Worm (Caenorhabditis elegans): ENCODE results near the gene laat-1.
A peak's percentile ranks its signal among the peaks of the same experiment; 100 is the strongest.

Gene laat-1

DNA sequence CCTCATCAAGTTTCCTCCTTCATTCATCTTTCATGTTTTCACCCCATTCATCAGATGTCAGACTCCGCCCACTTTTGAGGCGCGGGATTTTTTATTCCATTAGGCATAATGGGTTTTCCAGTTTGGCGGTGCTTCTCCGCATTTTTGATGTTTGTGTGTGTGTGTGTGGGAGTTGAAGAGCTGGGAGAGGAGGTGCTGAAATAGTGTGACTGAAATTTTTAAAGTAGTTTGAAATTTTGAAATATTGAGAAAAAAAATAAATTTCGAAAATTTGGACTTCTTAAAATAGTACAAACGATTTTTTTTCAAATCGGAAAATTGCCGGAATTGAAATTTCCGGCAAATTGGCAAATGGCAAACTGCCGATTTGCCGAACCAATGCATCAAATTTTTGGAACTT is 25.9 kb upstream of the laat-1 start, which contains the start of gene scc-2:
Gene scc-2 (minus strand): TSS at position 101 of the 400 bp plus-strand sequence.
- TF ChIP-seq swsn-7 (tag; optimal IDR thresholded peaks at IDR 0.05) (no peak), alr-1 (tag; optimal IDR thresholded peaks at IDR 0.05; ENCODE audit: borderline replicate concordance) (no peak), elt-2 (tag; optimal IDR thresholded peaks at IDR 0.05) (no peak), ces-1 (GFP tag; optimal IDR thresholded peaks at IDR 0.05) (no peak), rnt-1 (tag; optimal IDR thresholded peaks at IDR 0.05) (no peak), C04F5.9 (tag; optimal IDR thresholded peaks at IDR 0.05) (no peak), fkh-10 (GFP tag; optimal IDR thresholded peaks at IDR 0.05) (no peak), lin-14 (GFP tag; optimal IDR thresholded peaks at IDR 0.05) (no peak), lin-39 (tag; optimal IDR thresholded peaks at IDR 0.05) (no peak)

DNA sequence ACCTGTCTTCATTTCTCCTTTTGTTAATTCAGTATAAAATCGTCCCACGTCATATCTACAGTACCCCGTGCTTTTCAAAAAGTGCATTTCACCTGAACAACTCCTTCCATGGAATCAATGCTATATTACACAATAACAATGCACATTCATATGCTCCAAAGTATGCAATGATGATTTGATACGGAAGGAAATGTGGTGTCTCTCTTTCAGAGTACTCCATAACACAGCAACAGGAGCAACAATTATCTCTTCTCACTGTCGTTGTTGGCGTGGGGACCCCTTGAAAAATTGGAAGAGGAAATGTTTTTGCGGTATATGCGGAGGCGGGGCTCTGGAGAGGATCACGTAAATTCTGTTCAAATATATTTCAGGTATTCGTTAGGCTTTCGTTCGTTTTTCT is 19.9 kb upstream of the laat-1 start, which contains the start of gene cat-2:
Gene cat-2 (plus strand): TSS at position 301 of the 400 bp plus-strand sequence.
- TF ChIP-seq grh-1 (GFP tag; IDR thresholded peaks at IDR 0.05) = no peak
- TF ChIP-seq fkh-4 (tag; optimal IDR thresholded peaks at IDR 0.05; ENCODE audit: borderline replicate concordance) = no peak
- no peak for TF ChIP-seq elt-3 (tag; optimal IDR thresholded peaks at IDR 0.05)
- TF ChIP-seq nhr-11 (tag; optimal IDR thresholded peaks at IDR 0.05) = no peak
- TF ChIP-seq egl-27 (tag; optimal IDR thresholded peaks at IDR 0.05) = no peak
- TF ChIP-seq irx-1 (tag; optimal IDR thresholded peaks at IDR 0.05) = no peak

DNA sequence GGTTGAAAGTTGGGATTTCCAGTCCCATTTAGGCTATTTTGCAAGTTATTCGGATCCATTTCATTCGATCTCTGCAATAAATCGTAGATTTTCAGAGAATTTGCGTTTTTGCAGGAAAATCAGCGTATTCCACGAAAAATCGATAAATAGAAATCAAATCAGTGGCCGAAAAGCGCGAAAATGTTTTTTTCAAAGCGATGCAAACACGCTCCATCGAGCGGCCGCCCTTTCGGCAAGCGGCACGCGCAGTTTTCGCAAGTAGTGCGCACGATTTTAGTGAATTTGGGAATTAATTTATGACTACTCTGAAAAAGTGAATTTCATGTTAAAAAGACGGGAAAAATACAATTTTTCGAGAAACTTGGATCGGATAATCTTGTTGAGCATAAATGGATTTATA is 17.5 kb upstream of the laat-1 start:
- TF ChIP-seq skn-1 (tag; optimal IDR thresholded peaks at IDR 0.05) (peak; percentile 93), ceh-63 (GFP tag; optimal IDR thresholded peaks at IDR 0.05) (peak; percentile 11), aly-2 (tag; optimal IDR thresholded peaks at IDR 0.05) (peak; percentile 69), pag-3 (tag; optimal IDR thresholded peaks at IDR 0.05; ENCODE audit: borderline replicate concordance, insufficient read depth) (no peak), ceh-90 (tag; optimal IDR thresholded peaks at IDR 0.05) (peak; percentile 74), elt-3 (tag; optimal IDR thresholded peaks at IDR 0.05) (peak in 5 of 6 experiments; percentile 39 to 94 (median 62)), ceh-82 (tag; optimal IDR thresholded peaks at IDR 0.05) (peak; percentile 95 to 98 (median 96)), ama-1 (optimal IDR thresholded peaks at IDR 0.05) (no peak), elt-2 (tag; optimal IDR thresholded peaks at IDR 0.05) (peak; percentile 79), snu-23 (GFP tag; optimal IDR thresholded peaks at IDR 0.05) (peak; percentile 99), nhr-71 (tag; optimal IDR thresholded peaks at IDR 0.05) (peak; percentile 98), unc-62 (GFP tag; optimal IDR thresholded peaks at IDR 0.05) (no peak), unc-86 (tag; optimal IDR thresholded peaks at IDR 0.05) (peak; percentile 97), fos-1 (tag; optimal IDR thresholded peaks at IDR 0.05) (peak; percentile 92), isw-1 (GFP tag; IDR thresholded peaks at IDR 0.05) (peak; percentile 96), nhr-84 (tag; optimal IDR thresholded peaks at IDR 0.05) (no peak), nhr-47 (tag; optimal IDR thresholded peaks at IDR 0.05) (peak; percentile 98), lin-15B (tag; optimal IDR thresholded peaks at IDR 0.05) (peak; percentile 99), snpc-4 (tag; optimal IDR thresholded peaks at IDR 0.05) (peak; percentile 92), lin-39 (tag; optimal IDR thresholded peaks at IDR 0.05) (peak; percentile 93), C16A3.4 (tag; optimal IDR thresholded peaks at IDR 0.05) (peak; percentile 99), tbx-2 (tag; optimal IDR thresholded peaks at IDR 0.05) (peak; percentile 97), ceh-88 (GFP tag; IDR thresholded peaks at IDR 0.05) (peak; percentile 90), alr-1 (tag; optimal IDR thresholded peaks at IDR 0.05; ENCODE audit: borderline replicate concordance) (no peak), nhr-11 (tag; optimal IDR thresholded peaks at IDR 0.05) (peak; percentile 85), tlp-1 (tag; optimal IDR thresholded peaks at IDR 0.05) (no peak), sup-37 (GFP tag; optimal IDR thresholded peaks at IDR 0.05) (peak; percentile 86), nhr-77 (tag; optimal IDR thresholded peaks at IDR 0.05) (peak; percentile 93), rnt-1 (tag; optimal IDR thresholded peaks at IDR 0.05) (peak; percentile 98), C04F5.9 (tag; optimal IDR thresholded peaks at IDR 0.05) (peak; percentile 88), xbp-1 (tag; optimal IDR thresholded peaks at IDR 0.05) (peak; percentile 96), nhr-90 (tag; optimal IDR thresholded peaks at IDR 0.05; ENCODE audit: poor library complexity) (peak; percentile 98), mef-2 (tag; optimal IDR thresholded peaks at IDR 0.05) (peak; percentile 75), C34B4.2 (tag; optimal IDR thresholded peaks at IDR 0.05) (peak; percentile 64), unc-130 (tag; optimal IDR thresholded peaks at IDR 0.05) (peak; percentile 97), nhr-12 (tag; optimal IDR thresholded peaks at IDR 0.05) (no peak), lin-14 (GFP tag; optimal IDR thresholded peaks at IDR 0.05) (peak; percentile 96), zip-4 (GFP tag; optimal IDR thresholded peaks at IDR 0.05) (peak; percentile 87), lin-35 (GFP tag; optimal IDR thresholded peaks at IDR 0.05) (peak; percentile 90 to 94), efl-1 (optimal IDR thresholded peaks at IDR 0.05) (peak; percentile 95 to 97), efl-1 (GFP tag; optimal IDR thresholded peaks at IDR 0.05 in 1 of 2) (peak; percentile 88 to 99)

All from whole organism, L1 larva.